Fruit fly (Drosophila melanogaster) whole organism, embryonic: ENCODE data around the gene Ppcs.

Experiments used
- Abd-B ChIP-seq: fragments of 200-800 bp; sonication (Bioruptor generic); optimal IDR thresholded peaks from 2 replicates; lab custom pipeline; 2018; ENCODE audit warnings: missing biosample characterization, mild to moderate bottlenecking, missing genetic modification characterization, moderate library complexity
- Bdp1 ChIP-seq: fragments of 200-800 bp; sonication (Bioruptor generic); optimal IDR thresholded peaks from 3 replicates; lab custom pipeline; 2016; ENCODE audit warnings: missing biosample characterization, missing genetic modification characterization
- Blimp-1 ChIP-seq: fragments of 200-800 bp; sonication (Bioruptor generic); optimal IDR thresholded peaks from 3 replicates; lab custom pipeline; 2018; ENCODE audit warnings: missing biosample characterization, missing genetic modification characterization, mild to moderate bottlenecking, moderate library complexity, missing genetic modification reagents
- CG10209 ChIP-seq: fragments of 200-800 bp; sonication (Bioruptor generic); optimal IDR thresholded peaks from 3 replicates; lab custom pipeline; 2017; ENCODE audit warnings: missing biosample characterization, mild to moderate bottlenecking, missing genetic modification characterization, missing genetic modification reagents
- CG10366 ChIP-seq: fragments of 200-800 bp; sonication (Bioruptor generic); IDR thresholded peaks from 2 replicates; pipeline ENCODE4 v1.3.6; 2022; ENCODE audit warnings: missing biosample characterization, missing genetic modification characterization
- CG11504 ChIP-seq: fragments of 200-800 bp; sonication (Bioruptor generic); optimal IDR thresholded peaks from 3 replicates; lab custom pipeline; 2019; ENCODE audit warnings: missing biosample characterization, mild to moderate bottlenecking, missing genetic modification characterization, moderate library complexity
- CG14050 ChIP-seq: fragments of 200-800 bp; sonication (Bioruptor generic); IDR thresholded peaks from 3 replicates; pipeline ENCODE4 v1.3.6; 2022; ENCODE audit warnings: missing biosample characterization, missing genetic modification characterization
- CG14860 ChIP-seq: fragments of 200-800 bp; sonication (Bioruptor generic); IDR thresholded peaks from 3 replicates; pipeline ENCODE4 v1.3.6; 2022; ENCODE audit warnings: missing biosample characterization, missing genetic modification characterization; ENCODE audit not compliant: partially characterized antibody
- CG15601 ChIP-seq: fragments of 200-800 bp; sonication (Bioruptor generic); optimal IDR thresholded peaks from 3 replicates; lab custom pipeline; 2019; ENCODE audit warnings: missing biosample characterization, mild to moderate bottlenecking, missing genetic modification characterization, moderate library complexity
- CG16815 ChIP-seq: fragments of 200-800 bp; sonication (Bioruptor generic); optimal IDR thresholded peaks from 3 replicates; lab custom pipeline; 2017; ENCODE audit warnings: missing biosample characterization, mild to moderate bottlenecking, missing genetic modification characterization
- CG16863 ChIP-seq: fragments of 200-800 bp; sonication (Bioruptor generic); optimal IDR thresholded peaks from 3 replicates; lab custom pipeline; 2016; ENCODE audit warnings: missing biosample characterization, missing genetic modification characterization
- CG17361 ChIP-seq: fragments of 200-800 bp; sonication (Bioruptor generic); IDR thresholded peaks from 3 replicates; pipeline ENCODE4 v1.3.6; 2022; ENCODE audit warnings: missing biosample characterization, missing genetic modification characterization
- CG17802 ChIP-seq: fragments of 200-800 bp; sonication (Bioruptor generic); optimal IDR thresholded peaks from 2 replicates; lab custom pipeline; 2018; ENCODE audit warnings: missing biosample characterization, mild to moderate bottlenecking, missing genetic modification characterization, moderate library complexity
- CG17829 ChIP-seq: fragments of 200-800 bp; optimal IDR thresholded peaks from 2 replicates; lab custom pipeline; 2019; ENCODE audit warnings: missing biosample characterization, mild to moderate bottlenecking, missing genetic modification characterization, moderate library complexity
- CG2116 ChIP-seq: fragments of 200-800 bp; sonication (Bioruptor generic); optimal IDR thresholded peaks from 3 replicates; lab custom pipeline; 2018; ENCODE audit warnings: missing biosample characterization, mild to moderate bottlenecking, missing genetic modification characterization
- CG2129 ChIP-seq: fragments of 200-800 bp; sonication (Bioruptor generic); IDR thresholded peaks from 2 replicates; pipeline ENCODE4 v1.3.6; 2022; ENCODE audit warnings: missing biosample characterization, missing genetic modification characterization; ENCODE audit not compliant: partially characterized antibody
- CG2678 ChIP-seq: fragments of 200-800 bp; sonication (Bioruptor generic); optimal IDR thresholded peaks from 3 replicates; lab custom pipeline; 2019; ENCODE audit warnings: missing biosample characterization, mild to moderate bottlenecking, missing genetic modification characterization, moderate library complexity
- CG3065 ChIP-seq: fragments of 200-800 bp; sonication (Bioruptor generic); optimal IDR thresholded peaks from 2 replicates; lab custom pipeline; 2016; ENCODE audit warnings: missing biosample characterization, missing genetic modification characterization
- CG3995 ChIP-seq: fragments of 200-800 bp; sonication (Bioruptor generic); optimal IDR thresholded peaks from 3 replicates; lab custom pipeline; 2016; ENCODE audit warnings: missing biosample characterization, missing genetic modification characterization
- CG4404 ChIP-seq: fragments of 200-800 bp; sonication (Bioruptor generic); IDR thresholded peaks from 2 replicates; pipeline ENCODE4 v1.3.6; 2022; ENCODE audit warnings: missing biosample characterization, missing genetic modification characterization
- CG4707 ChIP-seq: fragments of 200-800 bp; sonication (Bioruptor generic); optimal IDR thresholded peaks from 2 replicates; lab custom pipeline; 2018; ENCODE audit warnings: missing biosample characterization, mild to moderate bottlenecking, missing genetic modification characterization, moderate library complexity
- CG8765 ChIP-seq: fragments of 200-800 bp; sonication (Bioruptor generic); IDR thresholded peaks from 2 replicates; pipeline ENCODE4 v1.3.6; 2022; ENCODE audit warnings: missing biosample characterization, missing genetic modification characterization
- CG9437 ChIP-seq: fragments of 200-800 bp; sonication (Bioruptor generic); optimal IDR thresholded peaks from 2 replicates; lab custom pipeline; 2018; ENCODE audit warnings: missing biosample characterization, mild to moderate bottlenecking, missing genetic modification characterization
- CHES-1-like ChIP-seq: fragments of 200-800 bp; sonication (Bioruptor generic); optimal IDR thresholded peaks from 2 replicates; lab custom pipeline; 2016; ENCODE audit warnings: missing biosample characterization, missing genetic modification characterization
- Camta ChIP-seq: fragments of 200-800 bp; sonication (Bioruptor generic); optimal IDR thresholded peaks from 2 replicates; lab custom pipeline; 2016; ENCODE audit warnings: missing biosample characterization, missing genetic modification characterization
- D ChIP-seq, 2 experiments: fragments of 200-800 bp in 1 of 2; fragments of >200 bp in 1 of 2; sonication (Bioruptor generic) in 1 of 2; optimal IDR thresholded peaks; 2 replicates in 1 of 2; 3 replicates in 1 of 2; lab custom pipeline; 2017; ENCODE audit warnings: mild to moderate bottlenecking in 1 of 2, missing biosample characterization in 1 of 2, missing genetic modification characterization in 1 of 2, missing genetic modification reagents in 1 of 2
- D19A ChIP-seq: fragments of 200-800 bp; optimal IDR thresholded peaks from 3 replicates; lab custom pipeline; 2019; ENCODE audit warnings: missing biosample characterization, mild to moderate bottlenecking, missing genetic modification characterization, moderate library complexity
- Kr ChIP-seq: fragments of 200-800 bp; sonication (Bioruptor generic); optimal IDR thresholded peaks from 2 replicates; lab custom pipeline; 2017; ENCODE audit warnings: missing biosample characterization, mild to moderate bottlenecking, missing genetic modification characterization
- MESR4 ChIP-seq: fragments of 200-800 bp; sonication (Bioruptor generic); optimal IDR thresholded peaks from 2 replicates; lab custom pipeline; 2018; ENCODE audit warnings: missing biosample characterization, mild to moderate bottlenecking, missing genetic modification characterization, moderate library complexity
- Pdp1 ChIP-seq, 2 experiments: fragments of 200-800 bp; sonication (Bioruptor generic); optimal IDR thresholded peaks; 3 replicates each; lab custom pipeline; 2016; ENCODE audit warnings: missing biosample characterization in 2 of 2, missing genetic modification characterization in 2 of 2, mild to moderate bottlenecking in 1 of 2, moderate library complexity in 1 of 2
- Six4 ChIP-seq: fragments of 200-800 bp; sonication (Bioruptor generic); optimal IDR thresholded peaks from 2 replicates; lab custom pipeline; 2016; ENCODE audit warnings: missing biosample characterization, missing genetic modification characterization
- Sox100B ChIP-seq: fragments of 200-800 bp; sonication (Bioruptor generic); optimal IDR thresholded peaks from 3 replicates; lab custom pipeline; 2018; ENCODE audit warnings: missing biosample characterization, mild to moderate bottlenecking, missing genetic modification characterization
- aop ChIP-seq: fragments of 200-800 bp; sonication (Bioruptor generic); IDR thresholded peaks from 2 replicates; pipeline ENCODE4 v1.3.6; 2022; ENCODE audit warnings: missing biosample characterization, missing genetic modification characterization
- chn ChIP-seq: fragments of 200-800 bp; sonication (Bioruptor generic); optimal IDR thresholded peaks from 2 replicates; lab custom pipeline; 2016; ENCODE audit warnings: missing biosample characterization, missing genetic modification characterization
- ci ChIP-seq: fragments of 200-800 bp; sonication (Bioruptor generic); IDR thresholded peaks from 3 replicates; pipeline ENCODE4 v1.3.6; 2022; ENCODE audit warnings: missing biosample characterization, missing genetic modification characterization
- disco-r ChIP-seq: fragments of 200-800 bp; sonication (Bioruptor generic); optimal IDR thresholded peaks from 2 replicates; lab custom pipeline; 2016; ENCODE audit warnings: missing biosample characterization, missing genetic modification characterization
- en ChIP-seq: fragments of 200-800 bp; sonication (Bioruptor generic); optimal IDR thresholded peaks from 2 replicates; lab custom pipeline; 2016; ENCODE audit warnings: missing biosample characterization, missing genetic modification characterization
- gt ChIP-seq: fragments of 200-800 bp; sonication (Bioruptor generic); IDR thresholded peaks from 2 replicates; pipeline ENCODE4 v1.3.6; 2022; ENCODE audit warnings: missing biosample characterization, missing genetic modification characterization
- hth ChIP-seq: fragments of >200 bp; optimal IDR thresholded peaks from 2 replicates; lab custom pipeline; 2017; ENCODE audit warnings: inconsistent platforms
- jumu ChIP-seq: fragments of 200-800 bp; sonication (Bioruptor generic); optimal IDR thresholded peaks from 3 replicates; lab custom pipeline; 2016; ENCODE audit warnings: missing biosample characterization, missing genetic modification characterization
- mam ChIP-seq: fragments of 200-800 bp; sonication (Bioruptor generic); optimal IDR thresholded peaks from 3 replicates; lab custom pipeline; 2016; ENCODE audit warnings: missing biosample characterization, missing genetic modification characterization
- nmo ChIP-seq: fragments of 200-800 bp; sonication (Bioruptor generic); optimal IDR thresholded peaks from 2 replicates; lab custom pipeline; 2018; ENCODE audit warnings: missing biosample characterization, mild to moderate bottlenecking, missing genetic modification characterization, moderate library complexity
- pnt ChIP-seq: fragments of 200-800 bp; sonication (Bioruptor generic); optimal IDR thresholded peaks from 3 replicates; lab custom pipeline; 2016; ENCODE audit warnings: missing biosample characterization, missing genetic modification characterization
- psq ChIP-seq: fragments of 200-800 bp; sonication (Bioruptor generic); optimal IDR thresholded peaks from 2 replicates; lab custom pipeline; 2017; ENCODE audit warnings: missing biosample characterization, missing genetic modification characterization
- pzg ChIP-seq: fragments of 200-800 bp; sonication (Bioruptor generic); optimal IDR thresholded peaks from 3 replicates; lab custom pipeline; 2018; ENCODE audit warnings: missing biosample characterization, mild to moderate bottlenecking, missing genetic modification characterization, moderate library complexity
- ranshi ChIP-seq: fragments of 200-800 bp; sonication (Bioruptor generic); IDR thresholded peaks from 2 replicates; pipeline ENCODE4 v1.3.6; 2022; ENCODE audit warnings: missing biosample characterization, missing genetic modification characterization
- stwl ChIP-seq: fragments of 200-800 bp; sonication (Bioruptor generic); optimal IDR thresholded peaks from 3 replicates; lab custom pipeline; 2018; ENCODE audit warnings: missing biosample characterization, mild to moderate bottlenecking, missing genetic modification characterization, moderate library complexity
- tll ChIP-seq, 2 experiments: fragments of 200-800 bp in 1 of 2; fragments of >200 bp in 1 of 2; sonication (Bioruptor generic) in 1 of 2; optimal IDR thresholded peaks; 2 replicates each; lab custom pipeline; 2017 to 2019; ENCODE audit warnings: missing biosample characterization in 2 of 2, missing genetic modification characterization in 2 of 2, mild to moderate bottlenecking in 1 of 2, moderate library complexity in 1 of 2
- twi ChIP-seq: fragments of 200-800 bp; optimal IDR thresholded peaks from 2 replicates; lab custom pipeline; 2019; ENCODE audit warnings: missing biosample characterization, mild to moderate bottlenecking, missing genetic modification characterization, moderate library complexity
- vvl ChIP-seq: fragments of 200-800 bp; sonication (Bioruptor generic); IDR thresholded peaks from 2 replicates; pipeline ENCODE4 v1.3.6; 2022; ENCODE audit warnings: missing biosample characterization, missing genetic modification characterization
- zf30C ChIP-seq: fragments of 200-800 bp; sonication (Bioruptor generic); optimal IDR thresholded peaks from 3 replicates; lab custom pipeline; 2018; ENCODE audit warnings: missing biosample characterization, mild to moderate bottlenecking, missing genetic modification characterization

Ppcs gene

DNA sequence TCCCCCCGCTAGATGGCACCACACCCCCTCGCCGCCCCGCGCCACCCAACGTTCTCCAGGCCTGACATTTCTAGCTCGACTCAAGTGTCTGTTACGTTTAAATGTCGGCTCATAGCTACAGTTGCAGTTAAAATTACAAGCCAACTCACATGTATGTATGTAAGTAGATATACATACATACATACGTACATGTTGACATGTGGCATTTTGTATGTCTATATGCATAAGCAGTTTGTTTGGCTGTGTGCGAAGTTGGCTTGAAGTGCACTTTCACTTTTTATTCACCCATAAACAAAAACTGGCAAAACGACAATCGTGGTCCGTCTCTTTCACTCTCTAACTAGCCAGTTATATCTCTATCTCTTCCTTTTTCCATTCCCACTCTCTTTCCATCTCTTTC, 35.1 kb upstream of the Ppcs start (continued):
- TF ChIP-seq vvl (GFP tag; lab: Robert Waterston, UW) (peak; percentile 25; the same call in 1 of the 2 replicates), CG2678 (tag; lab: Kevin White, UChicago) (peak; percentile 55), twi (tag; lab: Kevin White, UChicago) (no peak), CG17829 (no peak), D (optimal IDR thresholded peaks at IDR 0.05; lab: Kevin White, UChicago) (no peak), D (GFP tag; optimal IDR thresholded peaks at IDR 0.05; lab: Kevin White, UChicago) (peak; percentile 56), CG16815 (GFP tag; lab: Kevin White, UChicago) (no peak), CG17361 (GFP tag; lab: Robert Waterston, UW) (no peak), tll (GFP tag; optimal IDR thresholded peaks at IDR 0.05; lab: Kevin White, UChicago) (no peak), Kr (GFP tag; lab: Kevin White, UChicago) (no peak), CHES-1-like (no peak), CG3065 (GFP tag; lab: Kevin White, UChicago) (no peak), jumu (GFP tag; lab: Kevin White, UChicago) (no peak), CG2129 (GFP tag; lab: Robert Waterston, UW) (no peak), CG3995 (GFP tag; lab: Kevin White, UChicago) (no peak), Pdp1 (GFP tag; optimal IDR thresholded peaks at IDR 0.05; lab: Kevin White, UChicago) (no peak), pzg (no peak), Camta (GFP tag; lab: Kevin White, UChicago) (no peak), CG15601 (tag; lab: Kevin White, UChicago) (peak; percentile 10), CG4404 (no peak), en (no peak), aop (no peak), disco-r (GFP tag; lab: Kevin White, UChicago) (no peak), MESR4 (GFP tag; lab: Kevin White, UChicago) (no peak), CG16863 (peak; percentile 8), pnt (GFP tag; lab: Kevin White, UChicago) (no peak), chn (GFP tag; lab: Kevin White, UChicago) (no peak), CG9437 (GFP tag; lab: Kevin White, UChicago) (no peak), ci (GFP tag; lab: Robert Waterston, UW) (peak; percentile 81), psq (GFP tag; lab: Kevin White, UChicago) (no peak), ranshi (no peak), Bdp1 (GFP tag; lab: Kevin White, UChicago) (no peak), CG14050 (GFP tag; lab: Robert Waterston, UW) (no peak), CG8765 (GFP tag; lab: Robert Waterston, UW) (no peak), nmo (GFP tag; lab: Kevin White, UChicago) (no peak), zf30C (no peak), CG4707 (GFP tag; lab: Kevin White, UChicago) (peak; percentile 31), mam (GFP tag; lab: Kevin White, UChicago) (no peak), hth (no peak), Six4 (GFP tag; lab: Kevin White, UChicago) (no peak), stwl (no peak), CG10209 (GFP tag; lab: Kevin White, UChicago) (peak; percentile 5), gt (GFP tag; lab: Robert Waterston, UW) (no peak), CG11504 (tag; lab: Kevin White, UChicago) (peak; percentile 10), CG2116 (GFP tag; lab: Kevin White, UChicago) (no peak), Sox100B (peak; percentile 35), D19A (tag; lab: Kevin White, UChicago) (no peak), CG14860 (GFP tag; lab: Robert Waterston, UW) (no peak), CG17802 (tag; lab: Kevin White, UChicago) (no peak), CG10366 (GFP tag; lab: Robert Waterston, UW) (no peak), Abd-B (GFP tag; lab: Kevin White, UChicago) (no peak), Blimp-1 (GFP tag; lab: Kevin White, UChicago) (peak; percentile 92)
